Worm (Caenorhabditis elegans) whole organism, L4 larva: ENCODE data around the gene C46C2.2.

Experiments
- F37D6.2 ChIP-seq: sonication (generic microtip); optimal IDR thresholded peaks from 2 replicates; lab custom pipeline; 2016; ENCODE audit warnings: mild to moderate bottlenecking, missing genetic modification characterization, missing compliant biosample characterization
- T26A8.4 ChIP-seq: fragments of 200-800 bp; sonication (Bioruptor generic); IDR thresholded peaks from 2 replicates; pipeline ENCODE4 v1.3.6; 2022; ENCODE audit warnings: missing genetic modification characterization, missing compliant biosample characterization
- ama-1 ChIP-seq: fragments of 150-350 bp; optimal IDR thresholded peaks from 2 replicates; lab custom pipeline; 2014; ENCODE audit warnings: inconsistent platforms, mixed read lengths
- dmd-8 ChIP-seq: fragments of 200-800 bp; sonication (Bioruptor generic); IDR thresholded peaks from 2 replicates; pipeline ENCODE4 v1.3.6; 2022; ENCODE audit warnings: missing genetic modification characterization, missing compliant biosample characterization
- nhr-237 ChIP-seq: sonication (generic microtip); optimal IDR thresholded peaks from 2 replicates; lab custom pipeline; 2017; ENCODE audit warnings: missing biosample characterization, missing genetic modification characterization
- pha-4 ChIP-seq, 2 experiments: fragments of 150-350 bp in 1 of 2; fragments of 200-800 bp in 1 of 2; sonication (Bioruptor generic) in 1 of 2; IDR thresholded peaks in 1 of 2; optimal IDR thresholded peaks in 1 of 2; 2 replicates each; pipeline versions ENCODE4 v1.3.6 to Lab custom; 2014 to 2022; ENCODE audit warnings: missing genetic modification characterization in 2 of 2, missing genetic modification reagents in 2 of 2, missing biosample characterization in 1 of 2, missing compliant biosample characterization in 1 of 2
- sdz-12 ChIP-seq: fragments of 200-800 bp; sonication (Bioruptor generic); optimal IDR thresholded peaks from 2 replicates; lab custom pipeline; 2018; ENCODE audit warnings: mild to moderate bottlenecking, missing genetic modification characterization, missing compliant biosample characterization
- skn-1 ChIP-seq: fragments of 150-350 bp; optimal IDR thresholded peaks from 2 replicates; lab custom pipeline; 2014; ENCODE audit warnings: missing biosample characterization, missing genetic modification characterization

- no peak for TF ChIP-seq skn-1
- no peak for TF ChIP-seq T26A8.4 (GFP tag; lab: Robert Waterston, UW)
- no peak for TF ChIP-seq nhr-237 (tag; lab: Kevin White, UChicago)
- TF ChIP-seq F37D6.2 (tag; lab: Kevin White, UChicago): no peak
- TF ChIP-seq dmd-8 (GFP tag; lab: Robert Waterston, UW): no peak
- TF ChIP-seq pha-4 (GFP tag; IDR thresholded peaks at IDR 0.05; lab: Robert Waterston, UW): no peak
- no peak for TF ChIP-seq pha-4 (tag; optimal IDR thresholded peaks at IDR 0.05; lab: Kevin White, UChicago)
- TF ChIP-seq sdz-12 (GFP tag; lab: Kevin White, UChicago): no peak
- no peak for TF ChIP-seq ama-1 (lab: Kevin White, UChicago)
Observed at ce11 chrIV:9256865-9257264, 39.3 kb downstream of the C46C2.2 start.
